Worm (Caenorhabditis elegans) whole organism, L3 larva: Measurements from ENCODE around the gene rad-23.

ENCODE experiments used
- ZK546.5 ChIP-seq: sonication (generic microtip); optimal IDR thresholded peaks from 2 replicates; lab custom pipeline; 2017; ENCODE audit warnings: missing biosample characterization, missing genetic modification characterization
- elt-1 ChIP-seq: fragments of 150-350 bp; optimal IDR thresholded peaks from 2 replicates; lab custom pipeline; 2014; ENCODE audit warnings: missing biosample characterization, missing genetic modification characterization
- elt-2 ChIP-seq: sonication (generic microtip); optimal IDR thresholded peaks from 2 replicates; lab custom pipeline; 2016; ENCODE audit warnings: missing genetic modification reagents, mild to moderate bottlenecking, missing genetic modification characterization, missing compliant biosample characterization
- elt-3 ChIP-seq, 3 experiments: fragments of 150-350 bp in 1 of 3; sonication (generic microtip) in 2 of 3; optimal IDR thresholded peaks; 2 replicates in 2 of 3; 4 replicates in 1 of 3; lab custom pipeline; 2014 to 2017; ENCODE audit warnings: missing biosample characterization in 3 of 3, missing genetic modification characterization in 3 of 3
- fkh-2 ChIP-seq: fragments of 150-350 bp; optimal IDR thresholded peaks from 2 replicates; lab custom pipeline; 2014; ENCODE audit warnings: missing biosample characterization, missing genetic modification reagents, missing genetic modification characterization
- lin-15B ChIP-seq: fragments of 150-350 bp; optimal IDR thresholded peaks from 2 replicates; lab custom pipeline; 2014; ENCODE audit warnings: missing biosample characterization, missing genetic modification characterization
- mdl-1 ChIP-seq: fragments of 150-350 bp; optimal IDR thresholded peaks from 2 replicates; lab custom pipeline; 2014; ENCODE audit warnings: missing biosample characterization, missing genetic modification characterization
- nfya-1 ChIP-seq: sonication (generic microtip); optimal IDR thresholded peaks from 2 replicates; lab custom pipeline; 2017; ENCODE audit warnings: missing genetic modification characterization, mild to moderate bottlenecking, missing compliant biosample characterization, antibody characterized with exemption, moderate library complexity; ENCODE audit not compliant: insufficient read depth
- nhr-11 ChIP-seq: fragments of 150-350 bp; optimal IDR thresholded peaks from 2 replicates; lab custom pipeline; 2014; ENCODE audit warnings: missing biosample characterization, missing genetic modification characterization
- nhr-237 ChIP-seq: fragments of 150-350 bp; optimal IDR thresholded peaks from 2 replicates; lab custom pipeline; 2014; ENCODE audit warnings: missing biosample characterization, missing genetic modification characterization
- nhr-28 ChIP-seq: fragments of 150-350 bp; optimal IDR thresholded peaks from 2 replicates; lab custom pipeline; 2014; ENCODE audit warnings: missing biosample characterization, missing genetic modification characterization
- nhr-43 ChIP-seq: sonication (generic microtip); optimal IDR thresholded peaks from 2 replicates; lab custom pipeline; 2016; ENCODE audit warnings: mild to moderate bottlenecking, missing genetic modification characterization, missing compliant biosample characterization; ENCODE audit not compliant: poor library complexity, severe bottlenecking
- nhr-77 ChIP-seq: fragments of 150-350 bp; optimal IDR thresholded peaks from 2 replicates; lab custom pipeline; 2014; ENCODE audit warnings: missing biosample characterization, missing genetic modification characterization
- pha-4 ChIP-seq: fragments of 150-350 bp; optimal IDR thresholded peaks from 2 replicates; lab custom pipeline; 2014; ENCODE audit warnings: missing biosample characterization, missing genetic modification reagents, missing genetic modification characterization
- pqm-1 ChIP-seq: fragments of 150-350 bp; optimal IDR thresholded peaks from 2 replicates; lab custom pipeline; 2017; ENCODE audit warnings: missing biosample characterization, missing genetic modification characterization, inconsistent platforms
- tbx-2 ChIP-seq: sonication (generic microtip); optimal IDR thresholded peaks from 2 replicates; lab custom pipeline; 2016; ENCODE audit warnings: mild to moderate bottlenecking, missing genetic modification characterization, missing compliant biosample characterization
- unc-62 ChIP-seq: fragments of 150-350 bp; sonication (generic microtip); optimal IDR thresholded peaks from 4 replicates; lab custom pipeline; 2014; ENCODE audit warnings: missing biosample characterization, missing genetic modification reagents, missing genetic modification characterization

rad-23 gene

DNA sequence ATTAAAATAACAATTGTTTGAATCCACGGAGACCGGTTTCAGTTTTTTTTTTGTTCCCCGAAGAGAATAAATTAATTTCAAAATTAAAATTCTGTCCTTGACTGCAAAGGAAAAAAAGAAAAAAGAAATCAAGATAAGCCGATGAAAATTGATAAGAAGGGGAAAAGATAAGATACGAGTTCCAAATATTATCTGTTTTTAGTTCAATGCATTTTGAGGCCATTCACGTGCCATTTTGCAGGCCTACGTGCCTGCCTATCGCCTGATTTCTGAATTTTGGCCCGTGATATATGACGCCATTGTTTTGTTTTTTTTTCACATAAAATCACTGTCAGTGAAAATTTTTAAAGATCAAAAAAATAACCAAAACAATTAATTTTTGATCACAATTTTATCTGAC is 41.1 kb downstream of the rad-23 start:
- TF ChIP-seq elt-1 (tag; lab: Kevin White, UChicago) (peak; percentile 90), ZK546.5 (tag; lab: Kevin White, UChicago) (no peak), lin-15B (tag; lab: Kevin White, UChicago) (no peak), pha-4 (tag; lab: Kevin White, UChicago) (peak; percentile 33), elt-2 (tag; lab: Kevin White, UChicago) (peak; percentile 94), elt-3 (tag; optimal IDR thresholded peaks at IDR 0.05; lab: Kevin White, UChicago) (peak; percentile 14 to 84 (median 72)), pqm-1 (tag; lab: Kevin White, UChicago) (peak; percentile 67), nhr-28 (tag; lab: Kevin White, UChicago) (no peak)

DNA sequence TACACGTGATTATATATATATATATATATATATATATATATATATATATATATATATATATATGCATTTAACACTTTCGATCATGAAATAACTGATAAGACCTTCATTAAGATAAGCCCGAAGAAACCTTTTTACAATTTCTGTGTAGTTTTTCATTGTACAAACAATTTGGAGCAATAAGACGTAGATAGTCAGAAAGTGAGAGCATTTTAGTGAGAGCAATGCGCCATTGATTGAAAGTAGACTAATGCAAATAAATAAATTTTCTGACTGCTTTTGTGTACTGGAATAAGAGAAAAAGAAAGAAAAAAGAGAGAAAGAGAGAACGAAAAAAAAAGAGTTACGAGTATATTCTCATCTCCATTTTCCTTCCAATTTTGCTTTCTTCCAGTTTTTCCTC is 47.9 kb downstream of the rad-23 start:
- TF ChIP-seq elt-2 (tag; lab: Kevin White, UChicago), result peak; percentile 82
- no peak for TF ChIP-seq nhr-43 (tag; lab: Kevin White, UChicago)
- TF ChIP-seq nhr-237 (tag; lab: Kevin White, UChicago), result no peak
- TF ChIP-seq unc-62, result no peak
- peak; percentile 58 for TF ChIP-seq pha-4 (tag; lab: Kevin White, UChicago)
- peak; percentile 67 for TF ChIP-seq pqm-1 (tag; lab: Kevin White, UChicago)
- no peak for TF ChIP-seq mdl-1 (tag; lab: Kevin White, UChicago)
- no peak for TF ChIP-seq tbx-2 (tag; lab: Kevin White, UChicago)
- no peak for TF ChIP-seq nhr-77
- TF ChIP-seq fkh-2, result no peak
- no peak for TF ChIP-seq nhr-11 (tag; lab: Kevin White, UChicago)
- no peak for TF ChIP-seq nhr-28 (tag; lab: Kevin White, UChicago)
- no peak for TF ChIP-seq elt-3 (tag; optimal IDR thresholded peaks at IDR 0.05; lab: Kevin White, UChicago)
- TF ChIP-seq, all 47 proteins: peak for 3

DNA sequence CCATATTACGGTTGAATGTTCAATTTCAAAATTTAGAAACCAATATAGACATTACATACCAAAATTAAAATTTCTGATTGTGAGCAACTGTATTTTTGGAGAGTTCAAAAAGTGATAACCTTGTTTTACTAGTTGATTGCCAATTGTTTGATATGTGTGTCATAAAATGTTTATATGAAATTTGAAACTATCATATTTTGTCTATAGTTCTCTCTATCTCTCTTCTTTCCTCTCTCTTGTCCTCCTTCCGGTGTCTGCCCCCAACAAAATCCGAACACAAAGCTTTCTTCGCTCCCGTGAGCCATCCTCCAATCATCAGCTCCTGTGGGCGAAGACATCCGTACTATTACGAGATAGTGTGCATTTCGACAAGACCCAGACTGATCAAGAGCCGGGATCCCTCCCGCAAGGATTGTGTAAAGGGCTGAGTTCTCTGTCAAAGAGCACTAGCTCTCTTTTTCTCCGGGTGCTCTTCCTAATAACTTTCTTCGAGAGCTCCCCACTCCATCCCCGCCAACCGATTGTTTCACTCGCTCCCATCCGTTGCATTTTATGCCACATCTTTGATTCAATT is 50.1 kb downstream of the rad-23 start:
- peak; percentile 25 for TF ChIP-seq pha-4 (tag; lab: Kevin White, UChicago)
- TF ChIP-seq nfya-1 (tag; lab: Kevin White, UChicago), result peak; percentile 68
- no peak for TF ChIP-seq elt-2 (tag; lab: Kevin White, UChicago)
